Worm (Caenorhabditis elegans): ENCODE measurements around the gene ptp-2.

ptp-2 gene

ce11 chrII:5901407-5902026 is 16.9 kb upstream of the ptp-2 start (continued):
- TF ChIP-seq D2030.7 (GFP tag; IDR thresholded peaks at IDR 0.05) (no peak), aptf-3 (GFP tag; IDR thresholded peaks at IDR 0.05) (0 out of 2 replicates have a peak, but pooled peaks have one; percentile 69), T26A5.8 (tag; optimal IDR thresholded peaks at IDR 0.05) (no peak), lin-54 (GFP tag; optimal IDR thresholded peaks at IDR 0.05) (no peak), madf-10 (tag; optimal IDR thresholded peaks at IDR 0.05) (no peak), unc-62 (GFP tag; optimal IDR thresholded peaks at IDR 0.05) (no peak), hrde-1 (tag; optimal IDR thresholded peaks at IDR 0.05; ENCODE audit: borderline replicate concordance) (no peak), nhr-179 (tag; optimal IDR thresholded peaks at IDR 0.05) (no peak), bed-2 (GFP tag; IDR thresholded peaks at IDR 0.05) (no peak), die-1 (tag; optimal IDR thresholded peaks at IDR 0.05) (no peak), lin-40 (tag; optimal IDR thresholded peaks at IDR 0.05) (peak; percentile 13), ZK185.1 (tag; optimal IDR thresholded peaks at IDR 0.05; ENCODE audit: poor library complexity, severe bottlenecking) (no peak), lag-1 (GFP tag; IDR thresholded peaks at IDR 0.05) (no peak), attf-5 (GFP tag; optimal IDR thresholded peaks at IDR 0.05) (no peak), mcd-1 (GFP tag; IDR thresholded peaks at IDR 0.05) (peak; percentile 55), ekl-4 (GFP tag; IDR thresholded peaks at IDR 0.05) (no peak), xnd-1 (tag; optimal IDR thresholded peaks at IDR 0.05) (no peak), Y56A3A.18 (GFP tag; IDR thresholded peaks at IDR 0.05) (no peak), Y53F4B.3 (GFP tag; IDR thresholded peaks at IDR 0.05) (no peak)

DNA sequence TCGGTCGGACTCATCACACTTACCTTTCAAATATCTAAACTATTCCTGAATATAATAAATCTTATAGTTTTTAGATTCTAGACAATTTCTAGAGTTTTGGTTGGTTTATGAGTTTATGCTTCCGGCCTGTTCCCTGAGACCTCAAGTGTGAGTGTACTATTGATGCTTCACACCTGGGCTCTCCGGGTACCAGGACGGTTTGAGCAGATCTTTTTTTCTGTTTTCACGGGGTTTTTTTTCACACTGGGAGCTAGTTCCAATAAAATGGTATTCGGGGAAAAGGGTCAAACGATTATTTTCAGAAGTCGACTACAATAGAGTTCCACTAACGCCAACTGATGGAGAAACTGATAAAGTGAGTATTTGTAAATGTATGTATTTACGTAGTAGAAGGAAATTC is 16.3 kb upstream of the ptp-2 start:
- TF ChIP-seq bed-2 (GFP tag; IDR thresholded peaks at IDR 0.05) (no peak), zim-3 (tag; optimal IDR thresholded peaks at IDR 0.05) (no peak), ceh-79 (tag; optimal IDR thresholded peaks at IDR 0.05) (no peak), him-1 (tag; optimal IDR thresholded peaks at IDR 0.05) (no peak), K11D2.4 (GFP tag; IDR thresholded peaks at IDR 0.05) (no peak), xnd-1 (tag; optimal IDR thresholded peaks at IDR 0.05) (no peak), Y53G8AR.9 (GFP tag; conservative IDR thresholded peaks at IDR 0.05) (no peak), unc-130 (GFP tag; optimal IDR thresholded peaks at IDR 0.05) (no peak), ama-1 (optimal IDR thresholded peaks at IDR 0.05) (no peak), ama-1 (GFP tag; optimal IDR thresholded peaks at IDR 0.05) (no peak), ztf-6 (GFP tag; IDR thresholded peaks at IDR 0.05) (no peak), dox-1 (GFP tag; IDR thresholded peaks at IDR 0.05) (no peak), lir-1 (GFP tag; conservative IDR thresholded peaks at IDR 0.05) (no peak), tlf-1 (GFP tag; optimal IDR thresholded peaks at IDR 0.05) (no peak)

DNA sequence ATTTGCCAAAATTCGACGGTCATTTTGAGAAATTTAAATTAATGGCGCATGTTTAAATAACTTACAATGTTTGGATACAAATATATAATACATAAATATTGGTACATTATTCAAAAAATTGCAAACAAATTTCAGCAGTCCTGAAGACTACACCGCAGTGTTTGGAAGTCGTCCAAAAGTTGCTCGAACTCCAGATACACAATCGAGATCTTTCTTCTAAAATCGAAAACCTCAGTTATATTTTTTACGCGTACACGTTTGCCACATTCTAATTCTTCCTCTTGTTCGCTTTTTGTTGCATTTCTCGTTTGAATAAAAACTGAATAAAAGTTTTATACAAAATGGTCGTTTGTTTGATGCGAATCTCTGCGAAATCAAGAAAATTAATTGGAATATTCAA is 14.2 kb upstream of the ptp-2 start, which contains the start of gene tsp-18:
TSS of gene tsp-18 (plus strand) at position 301 of the 400 bp plus-strand sequence.
- TF ChIP-seq die-1 (tag; optimal IDR thresholded peaks at IDR 0.05), result no peak
- no peak for TF ChIP-seq unc-62 (GFP tag; optimal IDR thresholded peaks at IDR 0.05)
- TF ChIP-seq F57C9.4 (tag; optimal IDR thresholded peaks at IDR 0.05), result no peak
- TF ChIP-seq madf-8 (GFP tag; conservative IDR thresholded peaks at IDR 0.05), result no peak
- TF ChIP-seq lsl-1 (GFP tag; optimal IDR thresholded peaks at IDR 0.05), result no peak
- no peak for TF ChIP-seq B0336.3 (GFP tag; IDR thresholded peaks at IDR 0.05)
- no peak for TF ChIP-seq nhr-179 (tag; optimal IDR thresholded peaks at IDR 0.05)
- no peak for TF ChIP-seq ceh-58 (GFP tag; IDR thresholded peaks at IDR 0.05)
- no peak for TF ChIP-seq nhr-80 (tag; optimal IDR thresholded peaks at IDR 0.05)
- TF ChIP-seq tbp1 (GFP tag; optimal IDR thresholded peaks at IDR 0.05), result no peak
- TF ChIP-seq Y53G8AR.9 (GFP tag; conservative IDR thresholded peaks at IDR 0.05), result no peak
- no peak for TF ChIP-seq lin-26 (GFP tag; IDR thresholded peaks at IDR 0.05)
- no peak for TF ChIP-seq ceh-79 (tag; optimal IDR thresholded peaks at IDR 0.05)
- TF ChIP-seq attf-6 (GFP tag; IDR thresholded peaks at IDR 0.05), result no peak
- no peak for TF ChIP-seq hlh-26 (GFP tag; conservative IDR thresholded peaks at IDR 0.05)
- no peak for TF ChIP-seq F23B12.7 (tag; optimal IDR thresholded peaks at IDR 0.05; ENCODE audit: insufficient read depth)
- no peak for TF ChIP-seq snpc-4 (GFP tag; optimal IDR thresholded peaks at IDR 0.05)
- no peak for TF ChIP-seq snpc-4 (tag; optimal IDR thresholded peaks at IDR 0.05)
- no peak for TF ChIP-seq Y56A3A.18 (GFP tag; IDR thresholded peaks at IDR 0.05)
- no peak for TF ChIP-seq C17E4.6 (GFP tag; IDR thresholded peaks at IDR 0.05)

Measured in whole organism, young adult.